Worm (Caenorhabditis elegans): ENCODE measurements around the gene rpl-21.

ce11 chrIII:8111347-8111746, 18.7 kb downstream of the rpl-21 start:
- TF ChIP-seq ama-1 (optimal IDR thresholded peaks at IDR 0.05) (no peak), flt-1 (GFP tag; IDR thresholded peaks at IDR 0.05) (no peak), tbx-11 (GFP tag; IDR thresholded peaks at IDR 0.05) (no peak), ceh-13 (GFP tag; optimal IDR thresholded peaks at IDR 0.05) (no peak), B0310.2 (tag; optimal IDR thresholded peaks at IDR 0.05) (no peak), aly-1 (tag; optimal IDR thresholded peaks at IDR 0.05) (no peak), scrt-1 (GFP tag; IDR thresholded peaks at IDR 0.05) (no peak), sea-1 (GFP tag; conservative IDR thresholded peaks at IDR 0.05) (no peak), pes-1 (GFP tag; IDR thresholded peaks at IDR 0.05) (no peak), ets-7 (tag; optimal IDR thresholded peaks at IDR 0.05) (no peak), F13C5.2 (tag; optimal IDR thresholded peaks at IDR 0.05) (no peak), ceh-36 (tag; optimal IDR thresholded peaks at IDR 0.05) (no peak), hmg-4 (GFP tag; optimal IDR thresholded peaks at IDR 0.05) (no peak)

Data from whole organism, early embryonic.